Fruit fly (Drosophila melanogaster): ENCODE results near the gene Faa.
A peak's percentile ranks its signal among the peaks of the same experiment; 100 is the strongest.

The Faa gene

DNA sequence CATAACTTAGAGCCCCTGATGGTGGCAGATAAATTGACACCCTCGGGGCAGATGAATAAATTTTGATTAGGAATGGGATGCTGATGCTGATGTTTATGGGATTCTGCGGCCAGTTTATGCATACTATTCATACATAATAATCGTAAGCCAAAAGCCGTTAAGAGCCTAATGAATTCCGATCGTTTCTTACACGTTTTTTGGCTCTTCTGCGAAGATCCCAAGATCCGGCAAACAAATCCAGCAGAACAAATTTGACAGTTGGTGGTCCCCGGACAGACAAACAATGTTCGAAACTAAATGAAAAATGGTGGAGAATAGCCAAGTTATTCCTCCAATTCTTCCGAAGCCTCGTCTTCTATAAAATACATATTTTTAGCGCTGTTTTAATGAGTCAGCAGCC is 43.7 kb upstream of the Faa start:
- TF ChIP-seq cnc (optimal IDR thresholded peaks at IDR 0.05) (no peak), Hr96 (GFP tag; optimal IDR thresholded peaks at IDR 0.05) (no peak), Clk (GFP tag; optimal IDR thresholded peaks at IDR 0.05) (no peak), ovo (GFP tag; optimal IDR thresholded peaks at IDR 0.05) (no peak), CG7101 (tag; optimal IDR thresholded peaks at IDR 0.05) (no peak), Crg-1 (GFP tag; optimal IDR thresholded peaks at IDR 0.05) (no peak), CG12768 (GFP tag; optimal IDR thresholded peaks at IDR 0.05) (no peak), kay (GFP tag; ENCODE audit: borderline replicate concordance) (no peak), bab1 (GFP tag; optimal IDR thresholded peaks at IDR 0.05) (no peak), CG14711 (tag; optimal IDR thresholded peaks at IDR 0.05) (no peak), tj (GFP tag; optimal IDR thresholded peaks at IDR 0.05) (no peak), CG5204 (GFP tag; optimal IDR thresholded peaks at IDR 0.05) (no peak), Mnt (GFP tag; optimal IDR thresholded peaks at IDR 0.05) (no peak)

DNA sequence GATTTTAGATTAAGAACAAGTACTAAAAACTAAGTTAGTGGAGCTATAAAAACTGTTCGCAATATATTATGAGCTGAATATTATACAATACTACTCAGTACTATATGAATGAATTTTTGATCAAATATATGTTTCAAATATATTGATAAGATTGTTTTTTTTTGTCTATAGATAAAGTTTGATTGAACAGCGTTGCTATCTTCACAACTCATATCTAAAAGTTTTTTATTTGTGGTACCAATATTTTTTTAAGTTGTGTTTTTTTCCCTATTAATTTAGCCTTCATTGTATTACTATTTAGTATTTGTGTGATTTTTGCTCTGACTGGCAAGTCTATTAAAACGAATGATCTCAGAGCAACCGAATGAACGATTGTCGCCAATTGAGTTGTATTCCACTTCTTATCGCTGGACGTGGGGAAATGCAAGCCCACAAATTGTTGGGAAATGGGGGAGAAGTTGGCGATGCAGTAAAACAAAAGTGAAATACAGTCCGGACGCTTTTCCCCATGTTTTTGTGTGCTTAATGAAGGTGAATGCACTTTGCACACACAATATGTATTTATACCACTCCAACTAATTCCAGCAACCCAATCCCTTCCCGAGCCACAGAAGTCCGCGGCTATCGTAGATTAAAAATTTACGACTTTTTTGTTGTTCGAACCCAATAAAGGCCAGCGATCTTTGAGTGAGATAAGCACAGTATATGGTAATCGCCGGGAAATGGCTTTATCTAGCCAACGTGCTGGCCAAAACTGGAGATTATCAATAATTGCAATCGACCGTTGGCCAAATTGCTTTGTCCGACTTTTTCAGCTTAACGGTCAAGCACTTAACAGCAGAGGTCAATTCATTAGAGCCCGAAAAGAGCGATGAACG is 43.0 kb upstream of the Faa start:
- TF ChIP-seq cic (GFP tag; optimal IDR thresholded peaks at IDR 0.05) = peak; percentile 69
- no peak for TF ChIP-seq Mnt (GFP tag; optimal IDR thresholded peaks at IDR 0.05)
- TF ChIP-seq CG11617 (GFP tag; optimal IDR thresholded peaks at IDR 0.05) = peak; percentile 50
- TF ChIP-seq CG1620 (GFP tag; optimal IDR thresholded peaks at IDR 0.05) = no peak
- TF ChIP-seq bab1 (GFP tag; optimal IDR thresholded peaks at IDR 0.05) = peak; percentile 24
- TF ChIP-seq cnc (optimal IDR thresholded peaks at IDR 0.05) = no peak
- TF ChIP-seq toe (GFP tag; optimal IDR thresholded peaks at IDR 0.05) = no peak
- TF ChIP-seq CG14711 (tag; optimal IDR thresholded peaks at IDR 0.05) = peak; percentile 83
- TF ChIP-seq tj (GFP tag; optimal IDR thresholded peaks at IDR 0.05) = peak; percentile 20
- no peak for TF ChIP-seq ovo (GFP tag; optimal IDR thresholded peaks at IDR 0.05)
- TF ChIP-seq Hr96 (GFP tag; optimal IDR thresholded peaks at IDR 0.05) = no peak
- TF ChIP-seq CG33017 (tag; optimal IDR thresholded peaks at IDR 0.05) = peak; percentile 70
- no peak for TF ChIP-seq Clk (GFP tag; optimal IDR thresholded peaks at IDR 0.05)
- peak; percentile 61 for TF ChIP-seq CG7101 (tag; optimal IDR thresholded peaks at IDR 0.05)
- no peak for TF ChIP-seq CG5204 (GFP tag; optimal IDR thresholded peaks at IDR 0.05)
- TF ChIP-seq CG7045 (GFP tag; optimal IDR thresholded peaks at IDR 0.05) = no peak
- TF ChIP-seq pad (GFP tag; optimal IDR thresholded peaks at IDR 0.05) = peak; percentile 42
- TF ChIP-seq Crg-1 (GFP tag; optimal IDR thresholded peaks at IDR 0.05) = no peak
- no peak for TF ChIP-seq kay (GFP tag; ENCODE audit: borderline replicate concordance)
- TF ChIP-seq CG12768 (GFP tag; optimal IDR thresholded peaks at IDR 0.05) = no peak

DNA sequence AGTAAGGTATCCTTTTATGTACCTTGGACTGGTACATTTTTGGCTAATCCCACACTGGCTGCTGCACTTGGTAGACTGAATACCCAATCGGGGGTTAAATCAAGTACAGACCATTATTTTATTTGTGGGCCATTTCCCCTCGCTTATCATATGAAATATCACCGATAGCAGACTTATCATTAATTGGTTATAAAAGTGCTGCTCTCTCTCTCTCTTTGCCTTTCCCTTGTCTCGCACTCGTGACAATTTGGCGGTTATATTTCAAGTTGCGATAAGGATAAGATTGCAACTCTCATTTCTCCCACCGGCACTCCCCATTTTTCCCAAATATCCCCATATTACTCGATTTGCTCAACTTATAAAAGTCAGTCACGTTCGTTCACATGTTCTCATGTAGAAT is 41.9 kb upstream of the Faa start:
- TF ChIP-seq cnc (optimal IDR thresholded peaks at IDR 0.05) = no peak
- peak; percentile 51 for TF ChIP-seq pad (GFP tag; optimal IDR thresholded peaks at IDR 0.05)

- no peak for TF ChIP-seq CG33017 (tag; optimal IDR thresholded peaks at IDR 0.05)
- TF ChIP-seq Mnt (GFP tag; optimal IDR thresholded peaks at IDR 0.05) = no peak
- TF ChIP-seq Hr96 (GFP tag; optimal IDR thresholded peaks at IDR 0.05) = no peak
- no peak for TF ChIP-seq tj (GFP tag; optimal IDR thresholded peaks at IDR 0.05)
- TF ChIP-seq kay (GFP tag; ENCODE audit: borderline replicate concordance) = no peak
- no peak for TF ChIP-seq CG12768 (GFP tag; optimal IDR thresholded peaks at IDR 0.05)
- no peak for TF ChIP-seq CG7045 (GFP tag; optimal IDR thresholded peaks at IDR 0.05)
- TF ChIP-seq toe (GFP tag; optimal IDR thresholded peaks at IDR 0.05) = no peak
- no peak for TF ChIP-seq Crg-1 (GFP tag; optimal IDR thresholded peaks at IDR 0.05)
- TF ChIP-seq CG11617 (GFP tag; optimal IDR thresholded peaks at IDR 0.05) = no peak
- no peak for TF ChIP-seq Clk (GFP tag; optimal IDR thresholded peaks at IDR 0.05)
Measured at dm6 chr3L:4115107-4115506, 41.4 kb upstream of the Faa start.

DNA sequence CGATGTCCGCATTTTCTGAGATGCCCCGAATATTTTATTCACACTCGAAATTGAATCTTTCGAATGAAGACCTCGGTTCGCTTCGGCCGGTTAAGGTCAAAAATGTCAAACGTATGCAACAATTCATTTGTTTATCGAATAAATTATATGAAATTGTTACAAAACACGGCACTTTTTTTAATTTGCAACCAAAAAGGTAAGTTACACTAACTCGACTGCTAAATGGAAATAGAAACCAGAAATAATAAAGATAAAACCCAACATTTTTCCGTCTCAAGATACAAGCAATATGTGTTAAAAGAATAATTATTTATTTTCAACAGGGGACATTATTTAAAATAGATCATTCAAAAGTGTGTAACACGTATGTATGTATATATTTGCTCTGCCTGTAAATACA is 40.2 kb upstream of the Faa start:
- TF ChIP-seq CG14711 (tag; optimal IDR thresholded peaks at IDR 0.05) (no peak), kay (GFP tag; ENCODE audit: borderline replicate concordance) (peak; percentile 84), CG12768 (GFP tag; optimal IDR thresholded peaks at IDR 0.05) (no peak)

DNA sequence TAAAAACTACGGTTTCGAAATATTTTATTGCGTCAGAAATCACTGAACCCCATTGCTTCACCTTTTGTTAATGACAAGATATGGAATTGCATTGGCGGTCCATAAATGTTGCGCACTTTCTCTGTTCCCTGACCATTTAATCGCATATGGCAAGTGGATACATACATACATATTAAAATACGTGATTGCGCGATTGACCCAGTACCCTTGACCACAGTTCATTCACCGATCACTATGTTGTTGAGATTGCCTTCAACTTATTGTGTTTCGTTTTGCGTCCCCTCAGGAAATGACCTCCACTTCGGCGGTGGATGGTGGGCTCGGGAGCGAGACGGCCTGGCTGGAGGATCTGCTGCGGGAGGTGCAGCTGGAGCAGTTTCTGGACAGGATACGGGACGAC is 36.5 kb upstream of the Faa start:
- TF ChIP-seq Hr96 (GFP tag; optimal IDR thresholded peaks at IDR 0.05) = no peak
- no peak for TF ChIP-seq bab1 (GFP tag; optimal IDR thresholded peaks at IDR 0.05)
- TF ChIP-seq Clk (GFP tag; optimal IDR thresholded peaks at IDR 0.05) = no peak
- TF ChIP-seq cnc (optimal IDR thresholded peaks at IDR 0.05) = no peak
- TF ChIP-seq ovo (GFP tag; optimal IDR thresholded peaks at IDR 0.05) = no peak
- no peak for TF ChIP-seq CG7045 (GFP tag; optimal IDR thresholded peaks at IDR 0.05)
- TF ChIP-seq cic (GFP tag; optimal IDR thresholded peaks at IDR 0.05) = no peak
- TF ChIP-seq CG14711 (tag; optimal IDR thresholded peaks at IDR 0.05) = no peak
- TF ChIP-seq CG12768 (GFP tag; optimal IDR thresholded peaks at IDR 0.05) = no peak
- TF ChIP-seq Crg-1 (GFP tag; optimal IDR thresholded peaks at IDR 0.05) = no peak
- no peak for TF ChIP-seq CG7101 (tag; optimal IDR thresholded peaks at IDR 0.05)
- no peak for TF ChIP-seq CG11617 (GFP tag; optimal IDR thresholded peaks at IDR 0.05)
- TF ChIP-seq Mnt (GFP tag; optimal IDR thresholded peaks at IDR 0.05) = no peak
- TF ChIP-seq CG5204 (GFP tag; optimal IDR thresholded peaks at IDR 0.05) = no peak
- no peak for TF ChIP-seq CG1620 (GFP tag; optimal IDR thresholded peaks at IDR 0.05)
- no peak for TF ChIP-seq tj (GFP tag; optimal IDR thresholded peaks at IDR 0.05)
- TF ChIP-seq toe (GFP tag; optimal IDR thresholded peaks at IDR 0.05) = no peak
- TF ChIP-seq pad (GFP tag; optimal IDR thresholded peaks at IDR 0.05) = no peak
- no peak for TF ChIP-seq CG33017 (tag; optimal IDR thresholded peaks at IDR 0.05)
